Worm (Caenorhabditis elegans) whole organism, young adult: Measurements from ENCODE around the gene srsx-6.

ENCODE experiments used
- B0336.3 ChIP-seq: fragments of 200-800 bp; sonication (Bioruptor generic); IDR thresholded peaks from 2 replicates; pipeline ENCODE4 v1.3.6; 2022; ENCODE audit warnings: missing genetic modification characterization, missing compliant biosample characterization
- F49E8.2 ChIP-seq: sonication (generic microtip); optimal IDR thresholded peaks from 3 replicates; lab custom pipeline; 2017; ENCODE audit warnings: missing genetic modification characterization, mild to moderate bottlenecking, missing compliant biosample characterization, antibody characterized with exemption, moderate library complexity; ENCODE audit not compliant: insufficient read depth
- ama-1 ChIP-seq, 3 experiments: fragments of 150-350 bp in 1 of 3; sonication (generic microtip) in 2 of 3; optimal IDR thresholded peaks; 2 replicates each; lab custom pipeline; 2014 to 2018; ENCODE audit warnings: missing biosample characterization in 2 of 3, missing genetic modification characterization in 2 of 3, missing genetic modification reagents in 2 of 3
- attf-6 ChIP-seq: fragments of 200-800 bp; sonication (Bioruptor generic); IDR thresholded peaks from 2 replicates; pipeline ENCODE4 v1.3.6; 2022; ENCODE audit warnings: missing genetic modification reagents, missing genetic modification characterization, missing compliant biosample characterization
- ceh-91 ChIP-seq: fragments of 200-800 bp; sonication (Bioruptor generic); IDR thresholded peaks from 2 replicates; pipeline ENCODE4 v1.3.6; 2022; ENCODE audit warnings: missing genetic modification reagents, missing genetic modification characterization, missing compliant biosample characterization
- lir-1 ChIP-seq: fragments of 200-800 bp; sonication (Bioruptor generic); conservative IDR thresholded peaks from 2 replicates; pipeline ENCODE4 v1.3.6; 2022; ENCODE audit warnings: missing genetic modification reagents, missing genetic modification characterization, missing compliant biosample characterization
- madf-3 ChIP-seq: fragments of 200-800 bp; sonication (Bioruptor generic); IDR thresholded peaks from 2 replicates; pipeline ENCODE4 v1.3.6; 2022; ENCODE audit warnings: missing genetic modification reagents, missing genetic modification characterization, missing compliant biosample characterization
- nhr-80 ChIP-seq: sonication (generic microtip); optimal IDR thresholded peaks from 2 replicates; lab custom pipeline; 2016; ENCODE audit warnings: missing genetic modification characterization, missing compliant biosample characterization
- pha-4 ChIP-seq: fragments of 150-350 bp; sonication (generic microtip); optimal IDR thresholded peaks from 2 replicates; lab custom pipeline; 2014; ENCODE audit warnings: missing biosample characterization, missing genetic modification reagents, missing genetic modification characterization
- sea-2 ChIP-seq: fragments of 200-800 bp; sonication (Bioruptor generic); IDR thresholded peaks from 2 replicates; pipeline ENCODE4 v1.3.6; 2022; ENCODE audit warnings: missing genetic modification characterization, missing compliant biosample characterization
- snpc-4 ChIP-seq, 5 experiments: fragments of 150-350 bp in 1 of 5; sonication (generic microtip) in 4 of 5; optimal IDR thresholded peaks; 2 replicates each; lab custom pipeline; 2014 to 2018; ENCODE audit warnings: missing genetic modification characterization in 5 of 5, missing biosample characterization in 3 of 5, antibody characterized with exemption in 2 of 5, mild to moderate bottlenecking in 2 of 5, missing compliant biosample characterization in 2 of 5, missing genotype in 2 of 5, moderate library complexity in 2 of 5, missing genetic modification reagents in 1 of 5
- tbx-9 ChIP-seq: sonication (generic microtip); optimal IDR thresholded peaks from 2 replicates; lab custom pipeline; 2016; ENCODE audit warnings: borderline replicate concordance, missing genetic modification characterization, inconsistent platforms, missing compliant biosample characterization
- unc-62 ChIP-seq: fragments of 150-350 bp; optimal IDR thresholded peaks from 2 replicates; lab custom pipeline; 2014; ENCODE audit warnings: missing biosample characterization, missing genetic modification reagents, missing genetic modification characterization

- no peak for TF ChIP-seq unc-62 (GFP tag; lab: Kevin White, UChicago)
- TF ChIP-seq B0336.3 (GFP tag; lab: Robert Waterston, UW) = no peak
- no peak for TF ChIP-seq ama-1 (optimal IDR thresholded peaks at IDR 0.05; lab: Kevin White, UChicago)
- no peak for TF ChIP-seq ama-1 (GFP tag; optimal IDR thresholded peaks at IDR 0.05; lab: Kevin White, UChicago)
- no peak for TF ChIP-seq snpc-4 (GFP tag; optimal IDR thresholded peaks at IDR 0.05; lab: Kevin White, UChicago)
- TF ChIP-seq snpc-4 (tag; optimal IDR thresholded peaks at IDR 0.05; lab: Kevin White, UChicago) = no peak
- TF ChIP-seq lir-1 (GFP tag; lab: Robert Waterston, UW) = no peak
- no peak for TF ChIP-seq nhr-80
- TF ChIP-seq attf-6 (GFP tag; lab: Robert Waterston, UW) = no peak
- TF ChIP-seq ceh-91 (GFP tag; lab: Robert Waterston, UW) = no peak
- no peak for TF ChIP-seq madf-3 (GFP tag; lab: Robert Waterston, UW)
- TF ChIP-seq pha-4 (tag; lab: Kevin White, UChicago) = no peak
- TF ChIP-seq tbx-9 (tag; lab: Kevin White, UChicago) = no peak
- TF ChIP-seq F49E8.2 (tag; lab: Kevin White, UChicago) = no peak
- no peak for TF ChIP-seq sea-2 (GFP tag; lab: Robert Waterston, UW)
Observed at ce11 chrV:7878411-7878964, 48.4 kb upstream of the srsx-6 start, which contains the start of gene F40A3.2.
